Worm (Caenorhabditis elegans) whole organism, L4/young adult: ENCODE measurements around the gene atgp-2.

Source experiments
- W03F9.2 ChIP-seq: fragments of 150-350 bp; optimal IDR thresholded peaks from 2 replicates; lab custom pipeline; 2014; ENCODE audit warnings: missing biosample characterization, missing genetic modification characterization
- dao-5 ChIP-seq: sonication (generic microtip); optimal IDR thresholded peaks from 2 replicates; lab custom pipeline; 2016; ENCODE audit warnings: missing genotype, missing genetic modification characterization, moderate library complexity, missing compliant biosample characterization
- him-1 ChIP-seq: sonication (generic microtip); optimal IDR thresholded peaks from 2 replicates; lab custom pipeline; 2016; ENCODE audit warnings: missing genotype, missing genetic modification reagents, missing genetic modification characterization, missing compliant biosample characterization

- TF ChIP-seq dao-5 (no peak), W03F9.2 (no peak), him-1 (tag; lab: Kevin White, UChicago) (no peak)
Measured at ce11 chrII:14615735-14616134, 28.1 kb downstream of the atgp-2 start, which contains the start of gene mltn-9.
